Fruit fly (Drosophila melanogaster) whole organism, embryonic: ENCODE results near the gene CG31360.

Experiments used
- Adf1 ChIP-seq: fragments of 200-800 bp; sonication (Bioruptor generic); IDR thresholded peaks from 2 replicates; pipeline ENCODE4 v1.3.6; 2022; ENCODE audit warnings: missing biosample characterization, missing genetic modification characterization
- Atf-2 ChIP-seq: fragments of 200-800 bp; sonication (Bioruptor generic); optimal IDR thresholded peaks from 2 replicates; lab custom pipeline; 2016; ENCODE audit warnings: missing biosample characterization, missing genetic modification characterization
- CG11085 ChIP-seq: fragments of 200-800 bp; sonication (Bioruptor generic); IDR thresholded peaks from 2 replicates; pipeline ENCODE4 v1.3.6; 2022; ENCODE audit warnings: missing biosample characterization, missing genetic modification characterization
- CG12659 ChIP-seq: fragments of 200-800 bp; sonication (Bioruptor generic); optimal IDR thresholded peaks from 3 replicates; lab custom pipeline; 2017; ENCODE audit warnings: mild to moderate bottlenecking, missing biosample characterization, missing genetic modification reagents, missing genetic modification characterization
- CG13775 ChIP-seq: fragments of 200-800 bp; sonication (Bioruptor generic); optimal IDR thresholded peaks from 3 replicates; lab custom pipeline; 2017; ENCODE audit warnings: missing biosample characterization, mild to moderate bottlenecking, missing genetic modification characterization
- CG14667 ChIP-seq: fragments of 200-800 bp; sonication (Bioruptor generic); IDR thresholded peaks from 2 replicates; pipeline ENCODE4 v1.3.6; 2022; ENCODE audit warnings: missing biosample characterization, missing genetic modification characterization
- CG14710 ChIP-seq: fragments of 200-800 bp; sonication (Bioruptor generic); optimal IDR thresholded peaks from 3 replicates; lab custom pipeline; 2019; ENCODE audit warnings: missing biosample characterization, mild to moderate bottlenecking, missing genetic modification characterization, moderate library complexity
- CG17359 ChIP-seq: fragments of 200-800 bp; sonication (Bioruptor generic); optimal IDR thresholded peaks from 3 replicates; lab custom pipeline; 2018; ENCODE audit warnings: missing biosample characterization, mild to moderate bottlenecking, missing genetic modification characterization, moderate library complexity
- CG2116 ChIP-seq: fragments of 200-800 bp; sonication (Bioruptor generic); optimal IDR thresholded peaks from 3 replicates; lab custom pipeline; 2018; ENCODE audit warnings: missing biosample characterization, mild to moderate bottlenecking, missing genetic modification characterization
- CG32772 ChIP-seq: fragments of 200-800 bp; sonication (Bioruptor generic); IDR thresholded peaks from 2 replicates; pipeline ENCODE4 v1.3.6; 2022; ENCODE audit warnings: missing biosample characterization, missing genetic modification characterization
- CG33557 ChIP-seq: fragments of 200-800 bp; sonication (Bioruptor generic); optimal IDR thresholded peaks from 2 replicates; lab custom pipeline; 2019; ENCODE audit warnings: missing biosample characterization, mild to moderate bottlenecking, missing genetic modification characterization, moderate library complexity
- CG4404 ChIP-seq: fragments of 200-800 bp; sonication (Bioruptor generic); IDR thresholded peaks from 2 replicates; pipeline ENCODE4 v1.3.6; 2022; ENCODE audit warnings: missing biosample characterization, missing genetic modification characterization
- CG6813 ChIP-seq: fragments of 200-800 bp; sonication (Bioruptor generic); optimal IDR thresholded peaks from 2 replicates; lab custom pipeline; 2017; ENCODE audit warnings: missing biosample characterization, missing genetic modification characterization, mild to moderate bottlenecking, moderate library complexity, missing genetic modification reagents
- CG7271 ChIP-seq: fragments of 200-800 bp; sonication (Bioruptor generic); optimal IDR thresholded peaks from 2 replicates; lab custom pipeline; 2018; ENCODE audit warnings: missing biosample characterization, mild to moderate bottlenecking, missing genetic modification characterization, moderate library complexity
- CG7745 ChIP-seq: fragments of 200-800 bp; sonication (Bioruptor generic); optimal IDR thresholded peaks from 2 replicates; lab custom pipeline; 2018; ENCODE audit warnings: missing biosample characterization, mild to moderate bottlenecking, missing genetic modification characterization, moderate library complexity
- Dll ChIP-seq: fragments of 200-800 bp; sonication (Bioruptor generic); IDR thresholded peaks from 4 replicates; pipeline ENCODE4 v1.3.6; 2022; ENCODE audit warnings: missing biosample characterization, missing genetic modification characterization; ENCODE audit not compliant: partially characterized antibody
- Eip74EF ChIP-seq, 2 experiments: fragments of 200-800 bp in 1 of 2; fragments of >200 bp in 1 of 2; sonication (Bioruptor generic) in 1 of 2; optimal IDR thresholded peaks; 2 replicates each; lab custom pipeline; 2017 to 2019; ENCODE audit warnings: missing biosample characterization in 2 of 2, missing genetic modification characterization in 2 of 2, mild to moderate bottlenecking in 1 of 2, moderate library complexity in 1 of 2
- Ets65A ChIP-seq: fragments of 200-800 bp; sonication (Bioruptor generic); peaks from one replicate; lab custom pipeline; 2016; ENCODE audit warnings: missing biosample characterization, missing genetic modification characterization
- Fer2 ChIP-seq: fragments of 200-800 bp; sonication (Bioruptor generic); optimal IDR thresholded peaks from 2 replicates; lab custom pipeline; 2018; ENCODE audit warnings: missing biosample characterization, mild to moderate bottlenecking, missing genetic modification characterization, moderate library complexity
- GATAe ChIP-seq: fragments of 200-800 bp; sonication (Bioruptor generic); conservative IDR thresholded peaks from 2 replicates; pipeline ENCODE4 v1.3.6; 2022; ENCODE audit warnings: missing biosample characterization, missing genetic modification characterization
- H2.0 ChIP-seq: fragments of 200-800 bp; sonication (Bioruptor generic); IDR thresholded peaks from 2 replicates; pipeline ENCODE4 v1.3.6; 2022; ENCODE audit warnings: missing biosample characterization, missing genetic modification characterization
- HmgD ChIP-seq: fragments of 200-800 bp; sonication (Bioruptor generic); optimal IDR thresholded peaks from 3 replicates; lab custom pipeline; 2016; ENCODE audit warnings: missing biosample characterization, missing genetic modification characterization
- Hr51 ChIP-seq, 2 experiments: fragments of 200-800 bp; sonication (Bioruptor generic); optimal IDR thresholded peaks; 2 replicates in 1 of 2; 3 replicates in 1 of 2; lab custom pipeline; 2016 to 2018; ENCODE audit warnings: missing biosample characterization in 2 of 2, missing genetic modification characterization in 2 of 2, mild to moderate bottlenecking in 1 of 2, moderate library complexity in 1 of 2
- NC2β ChIP-seq: fragments of 200-800 bp; sonication (Bioruptor generic); optimal IDR thresholded peaks from 2 replicates; lab custom pipeline; 2016; ENCODE audit warnings: missing biosample characterization, missing genetic modification characterization
- Nf-YC ChIP-seq: fragments of 200-800 bp; optimal IDR thresholded peaks from 3 replicates; lab custom pipeline; 2019; ENCODE audit warnings: missing biosample characterization, mild to moderate bottlenecking, missing genetic modification characterization, moderate library complexity
- ab ChIP-seq: fragments of 200-800 bp; sonication (Bioruptor generic); optimal IDR thresholded peaks from 2 replicates; lab custom pipeline; 2016; ENCODE audit warnings: missing biosample characterization, missing genetic modification characterization
- ap ChIP-seq: fragments of 200-800 bp; sonication (Bioruptor generic); IDR thresholded peaks from 2 replicates; pipeline ENCODE4 v1.3.6; 2022; ENCODE audit warnings: missing biosample characterization, missing genetic modification characterization
- bigmax ChIP-seq: fragments of 200-800 bp; sonication (Bioruptor generic); optimal IDR thresholded peaks from 2 replicates; lab custom pipeline; 2018; ENCODE audit warnings: missing biosample characterization, mild to moderate bottlenecking, missing genetic modification characterization
- bsh ChIP-seq, 2 experiments: fragments of 200-800 bp; sonication (Bioruptor generic); optimal IDR thresholded peaks; 2 replicates each; lab custom pipeline; 2017 to 2018; ENCODE audit warnings: mild to moderate bottlenecking in 2 of 2, missing biosample characterization in 2 of 2, missing genetic modification characterization in 2 of 2, moderate library complexity in 1 of 2
- ci ChIP-seq: fragments of 200-800 bp; sonication (Bioruptor generic); IDR thresholded peaks from 3 replicates; pipeline ENCODE4 v1.3.6; 2022; ENCODE audit warnings: missing biosample characterization, missing genetic modification characterization
- crp ChIP-seq, 2 experiments: fragments of 200-800 bp; sonication (Bioruptor generic); optimal IDR thresholded peaks; 2 replicates in 1 of 2; 3 replicates in 1 of 2; lab custom pipeline; 2017; ENCODE audit warnings: missing biosample characterization in 2 of 2, missing genetic modification characterization in 2 of 2, mild to moderate bottlenecking in 1 of 2, moderate library complexity in 1 of 2
- dpn ChIP-seq, 2 experiments: fragments of 200-800 bp; sonication (Bioruptor generic); optimal IDR thresholded peaks; 3 replicates each; lab custom pipeline; 2016; ENCODE audit warnings: missing biosample characterization in 2 of 2, missing genetic modification characterization in 2 of 2
- en ChIP-seq: fragments of 200-800 bp; sonication (Bioruptor generic); optimal IDR thresholded peaks from 2 replicates; lab custom pipeline; 2016; ENCODE audit warnings: missing biosample characterization, missing genetic modification characterization
- fd3F ChIP-seq: fragments of 200-800 bp; sonication (Bioruptor generic); optimal IDR thresholded peaks from 2 replicates; lab custom pipeline; 2018; ENCODE audit warnings: missing biosample characterization, mild to moderate bottlenecking, missing genetic modification characterization, moderate library complexity
- ftz-f1 ChIP-seq: fragments of 200-800 bp; sonication (Bioruptor generic); optimal IDR thresholded peaks from 2 replicates; lab custom pipeline; 2016; ENCODE audit warnings: missing biosample characterization, missing genetic modification characterization
- gce ChIP-seq: fragments of 200-800 bp; sonication (Bioruptor generic); IDR thresholded peaks from 3 replicates; pipeline ENCODE4 v1.3.6; 2022; ENCODE audit warnings: missing biosample characterization, missing genetic modification characterization
- gfzf ChIP-seq: fragments of 200-800 bp; sonication (Bioruptor generic); optimal IDR thresholded peaks from 2 replicates; lab custom pipeline; 2016; ENCODE audit warnings: missing biosample characterization, mild to moderate bottlenecking, missing genetic modification characterization, moderate library complexity
- gsb-n ChIP-seq: fragments of 200-800 bp; sonication (Bioruptor generic); optimal IDR thresholded peaks from 3 replicates; lab custom pipeline; 2018; ENCODE audit warnings: missing biosample characterization, mild to moderate bottlenecking, missing genetic modification characterization
- hth ChIP-seq: fragments of >200 bp; optimal IDR thresholded peaks from 2 replicates; lab custom pipeline; 2017; ENCODE audit warnings: inconsistent platforms
- klu ChIP-seq: fragments of 200-800 bp; sonication (Bioruptor generic); IDR thresholded peaks from 2 replicates; pipeline ENCODE4 v1.3.6; 2022; ENCODE audit warnings: missing biosample characterization, missing genetic modification characterization
- lola ChIP-seq, 3 experiments: fragments of >200 bp in 2 of 3; fragments of 200-800 bp in 1 of 3; sonication (Bioruptor generic) in 1 of 3; optimal IDR thresholded peaks; 2 replicates each; lab custom pipeline; 2017 to 2019; ENCODE audit warnings: missing biosample characterization in 3 of 3, missing genetic modification characterization in 3 of 3, mild to moderate bottlenecking in 1 of 3, moderate library complexity in 1 of 3
- mam ChIP-seq: fragments of 200-800 bp; sonication (Bioruptor generic); optimal IDR thresholded peaks from 3 replicates; lab custom pipeline; 2016; ENCODE audit warnings: missing biosample characterization, missing genetic modification characterization
- repo ChIP-seq: fragments of 200-800 bp; sonication (Bioruptor generic); optimal IDR thresholded peaks from 2 replicates; lab custom pipeline; 2016; ENCODE audit warnings: missing biosample characterization, missing genetic modification characterization
- sc ChIP-seq, 3 experiments: fragments of >200 bp in 2 of 3; fragments of 200-800 bp in 1 of 3; sonication (Bioruptor generic) in 1 of 3; optimal IDR thresholded peaks; 2 replicates in 2 of 3; 3 replicates in 1 of 3; lab custom pipeline; 2017; ENCODE audit warnings: mild to moderate bottlenecking in 1 of 3, missing biosample characterization in 1 of 3, missing genetic modification characterization in 1 of 3, missing genetic modification reagents in 1 of 3
- sens-2 ChIP-seq: fragments of 200-800 bp; sonication (Bioruptor generic); IDR thresholded peaks from 2 replicates; pipeline ENCODE4 v1.3.6; 2022; ENCODE audit warnings: missing biosample characterization, missing genetic modification characterization
- slbo ChIP-seq: fragments of 200-800 bp; sonication (Bioruptor generic); IDR thresholded peaks from 2 replicates; pipeline ENCODE4 v1.3.6; 2022; ENCODE audit warnings: missing biosample characterization, missing genetic modification characterization
- sob ChIP-seq: fragments of 200-800 bp; sonication (Bioruptor generic); IDR thresholded peaks from 2 replicates; pipeline ENCODE4 v1.3.6; 2022; ENCODE audit warnings: missing biosample characterization, missing genetic modification characterization

The CG31360 gene

DNA sequence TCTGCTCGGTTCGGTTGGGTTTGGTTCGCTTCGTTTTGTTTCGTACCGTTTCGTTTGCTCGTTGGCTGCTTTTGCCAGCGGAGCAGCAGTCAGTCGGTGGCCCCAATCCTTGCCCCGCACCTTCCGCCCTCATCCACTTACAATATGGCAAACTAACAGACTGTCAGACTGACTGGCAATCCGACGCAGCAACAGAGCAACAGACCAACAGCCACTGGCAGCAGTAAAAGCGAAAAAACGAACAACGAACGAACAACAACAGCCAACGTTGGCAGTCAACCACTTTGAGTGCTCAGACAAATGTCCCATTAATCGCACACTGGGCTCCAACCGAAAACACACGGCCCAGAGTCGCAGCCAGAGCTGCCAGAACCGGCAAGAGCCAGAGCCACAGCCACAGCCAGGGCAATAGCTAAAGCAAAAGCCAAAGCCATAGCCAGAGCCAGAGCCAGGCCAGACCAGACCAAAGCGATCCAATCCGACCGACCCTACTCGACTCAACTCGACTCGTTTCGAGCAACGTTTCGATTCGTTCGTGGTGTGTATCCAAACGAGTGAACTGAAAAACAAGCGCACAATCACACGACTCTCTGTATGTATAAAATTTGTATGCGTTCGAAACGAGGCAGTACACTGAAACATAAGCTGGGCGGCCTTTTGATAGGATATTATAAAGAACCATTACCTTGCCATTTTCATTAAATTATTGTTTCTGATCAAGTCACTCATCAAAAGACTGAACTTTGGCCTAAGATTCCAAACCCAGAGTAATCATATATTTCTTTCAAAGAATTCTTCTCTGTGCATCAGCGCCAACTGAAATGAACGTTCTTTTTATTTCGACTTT is 19.0 kb downstream of the CG31360 start (continued):
- peak; percentile 97 for TF ChIP-seq CG11085 (GFP tag; lab: Robert Waterston, UW)
- TF ChIP-seq dpn (GFP tag; optimal IDR thresholded peaks at IDR 0.05; lab: Kevin White, UChicago): peak; percentile 99
- TF ChIP-seq mam (GFP tag; lab: Kevin White, UChicago): peak; percentile 99
- no peak for TF ChIP-seq hth
- TF ChIP-seq sc (optimal IDR thresholded peaks at IDR 0.05; lab: Kevin White, UChicago): no peak
- peak; percentile 99 for TF ChIP-seq sc (GFP tag; optimal IDR thresholded peaks at IDR 0.05; lab: Kevin White, UChicago)
- TF ChIP-seq repo: peak; percentile 99
- peak; percentile 91 for TF ChIP-seq CG7271 (tag; lab: Kevin White, UChicago)
- peak; percentile 33 for TF ChIP-seq gfzf
- TF ChIP-seq NC2β: peak; percentile 99
- peak; percentile 81 for TF ChIP-seq CG7745 (tag; lab: Kevin White, UChicago)
- TF ChIP-seq Ets65A: peak; percentile 100
- TF ChIP-seq ftz-f1 (GFP tag; lab: Kevin White, UChicago): peak; percentile 87
- peak; percentile 99 for TF ChIP-seq ab (GFP tag; lab: Kevin White, UChicago)
- peak; percentile 99 for TF ChIP-seq CG32772 (GFP tag; lab: Robert Waterston, UW)
- peak; percentile 95 for TF ChIP-seq CG4404 (GFP tag; lab: Robert Waterston, UW)
- TF ChIP-seq CG14667 (GFP tag; lab: Robert Waterston, UW): peak; percentile 99
- TF ChIP-seq fd3F: peak; percentile 99
- TF ChIP-seq lola (GFP tag; optimal IDR thresholded peaks at IDR 0.05; lab: Kevin White, UChicago): peak in 1 of 3 experiments; percentile 97
- peak; percentile 99 for TF ChIP-seq slbo (GFP tag; lab: Robert Waterston, UW)
- peak; percentile 99 for TF ChIP-seq CG17359
- peak; percentile 99 for TF ChIP-seq gsb-n
- peak; percentile 99 for TF ChIP-seq H2.0 (GFP tag; lab: Robert Waterston, UW)
- peak; percentile 97 for TF ChIP-seq GATAe (GFP tag; lab: Robert Waterston, UW)
- peak; percentile 97 for TF ChIP-seq CG14710 (tag; lab: Kevin White, UChicago)
- TF ChIP-seq Atf-2: peak; percentile 99
- peak; percentile 99 for TF ChIP-seq CG12659 (GFP tag; lab: Kevin White, UChicago)
- peak; percentile 99 for TF ChIP-seq ap
- peak; percentile 98 for TF ChIP-seq sens-2 (GFP tag; lab: Robert Waterston, UW)
- peak; percentile 99 for TF ChIP-seq sob
- peak; percentile 99 for TF ChIP-seq ci
- peak; percentile 86 for TF ChIP-seq Nf-YC (tag; lab: Kevin White, UChicago)
- peak; percentile 98 for TF ChIP-seq HmgD (GFP tag; lab: Kevin White, UChicago)
- peak; percentile 98 for TF ChIP-seq CG6813 (GFP tag; lab: Kevin White, UChicago)
- TF ChIP-seq Fer2 (tag; lab: Kevin White, UChicago): peak; percentile 87
- TF ChIP-seq gce (GFP tag; lab: Robert Waterston, UW): peak; percentile 99
- TF ChIP-seq klu (GFP tag; lab: Robert Waterston, UW): peak; percentile 97
- TF ChIP-seq Hr51 (GFP tag; optimal IDR thresholded peaks at IDR 0.05; lab: Kevin White, UChicago): peak; percentile 99
- TF ChIP-seq crp (GFP tag; optimal IDR thresholded peaks at IDR 0.05; lab: Kevin White, UChicago): peak in 1 of 2 experiments; percentile 73
- TF ChIP-seq CG13775 (GFP tag; lab: Kevin White, UChicago): peak; percentile 99
- TF ChIP-seq CG2116 (GFP tag; lab: Kevin White, UChicago): peak; percentile 91
- TF ChIP-seq Adf1 (GFP tag; lab: Robert Waterston, UW): peak; percentile 91
- TF ChIP-seq CG33557 (GFP tag; lab: Kevin White, UChicago): peak; percentile 88
- TF ChIP-seq Dll: no peak
- TF ChIP-seq bigmax (GFP tag; lab: Kevin White, UChicago): peak; percentile 81
- TF ChIP-seq en (GFP tag; lab: Kevin White, UChicago): peak; percentile 99
- peak in 1 of 2 experiments; percentile 98 for TF ChIP-seq Eip74EF (GFP tag; optimal IDR thresholded peaks at IDR 0.05; lab: Kevin White, UChicago)
- peak; percentile 99 to 100 for TF ChIP-seq bsh (GFP tag; optimal IDR thresholded peaks at IDR 0.05; lab: Kevin White, UChicago)
